Fruit fly (Drosophila melanogaster) whole organism, embryonic: ENCODE results near the gene CG7879.

ENCODE experiments used
- CG11093 ChIP-seq: fragments of 200-800 bp; sonication (Bioruptor generic); IDR thresholded peaks from 3 replicates; pipeline ENCODE4 v1.3.6; 2022; ENCODE audit warnings: missing biosample characterization, missing genetic modification characterization
- CG12155 ChIP-seq: fragments of 200-800 bp; sonication (Bioruptor generic); optimal IDR thresholded peaks from 3 replicates; lab custom pipeline; 2016; ENCODE audit warnings: missing biosample characterization, missing genetic modification characterization
- CG12299 ChIP-seq: fragments of 200-800 bp; sonication (Bioruptor generic); optimal IDR thresholded peaks from 2 replicates; lab custom pipeline; 2018; ENCODE audit warnings: missing biosample characterization, mild to moderate bottlenecking, missing genetic modification characterization
- CG12659 ChIP-seq: fragments of 200-800 bp; sonication (Bioruptor generic); optimal IDR thresholded peaks from 3 replicates; lab custom pipeline; 2017; ENCODE audit warnings: mild to moderate bottlenecking, missing biosample characterization, missing genetic modification reagents, missing genetic modification characterization
- CG13123 ChIP-seq: fragments of 200-800 bp; sonication (Bioruptor generic); optimal IDR thresholded peaks from 2 replicates; lab custom pipeline; 2016; ENCODE audit warnings: missing biosample characterization, missing genetic modification characterization
- CG16813 ChIP-seq: fragments of 200-800 bp; sonication (Bioruptor generic); IDR thresholded peaks from 3 replicates; pipeline ENCODE4 v1.3.6; 2022; ENCODE audit warnings: missing biosample characterization, missing genetic modification characterization; ENCODE audit not compliant: partially characterized antibody
- CG17568 ChIP-seq: fragments of 200-800 bp; sonication (Bioruptor generic); optimal IDR thresholded peaks from 2 replicates; lab custom pipeline; 2018; ENCODE audit warnings: missing biosample characterization, mild to moderate bottlenecking, missing genetic modification characterization, moderate library complexity
- CG18011 ChIP-seq: fragments of 200-800 bp; sonication (Bioruptor generic); optimal IDR thresholded peaks from 2 replicates; lab custom pipeline; 2017; ENCODE audit warnings: missing biosample characterization, missing genetic modification characterization, mild to moderate bottlenecking, moderate library complexity, missing genotype
- CG30020 ChIP-seq: fragments of 200-800 bp; optimal IDR thresholded peaks from 2 replicates; lab custom pipeline; 2019; ENCODE audit warnings: missing biosample characterization, mild to moderate bottlenecking, missing genetic modification characterization, moderate library complexity
- CG3065 ChIP-seq: fragments of 200-800 bp; sonication (Bioruptor generic); optimal IDR thresholded peaks from 2 replicates; lab custom pipeline; 2016; ENCODE audit warnings: missing biosample characterization, missing genetic modification characterization
- CG31365 ChIP-seq: fragments of 200-800 bp; sonication (Bioruptor generic); optimal IDR thresholded peaks from 2 replicates; lab custom pipeline; 2018; ENCODE audit warnings: missing biosample characterization, mild to moderate bottlenecking, missing genetic modification characterization
- CG3838 ChIP-seq: fragments of 200-800 bp; sonication (Bioruptor generic); optimal IDR thresholded peaks from 3 replicates; lab custom pipeline; 2016; ENCODE audit warnings: missing biosample characterization, missing genetic modification characterization
- CG3995 ChIP-seq: fragments of 200-800 bp; sonication (Bioruptor generic); optimal IDR thresholded peaks from 3 replicates; lab custom pipeline; 2016; ENCODE audit warnings: missing biosample characterization, missing genetic modification characterization
- CG4617 ChIP-seq: fragments of 200-800 bp; sonication (Bioruptor generic); optimal IDR thresholded peaks from 3 replicates; lab custom pipeline; 2016; ENCODE audit warnings: missing biosample characterization, missing genetic modification characterization, borderline replicate concordance
- CG4730 ChIP-seq: fragments of 200-800 bp; sonication (Bioruptor generic); IDR thresholded peaks from 2 replicates; pipeline ENCODE4 v1.3.6; 2022; ENCODE audit warnings: missing biosample characterization, missing genetic modification characterization
- CG6813 ChIP-seq: fragments of 200-800 bp; sonication (Bioruptor generic); optimal IDR thresholded peaks from 2 replicates; lab custom pipeline; 2017; ENCODE audit warnings: missing biosample characterization, missing genetic modification characterization, mild to moderate bottlenecking, moderate library complexity, missing genetic modification reagents
- CG6854 ChIP-seq: fragments of 200-800 bp; sonication (Bioruptor generic); optimal IDR thresholded peaks from 3 replicates; lab custom pipeline; 2017; ENCODE audit warnings: missing biosample characterization, mild to moderate bottlenecking, missing genetic modification characterization
- CG7556 ChIP-seq: fragments of 200-800 bp; sonication (Bioruptor generic); optimal IDR thresholded peaks from 2 replicates; lab custom pipeline; 2017; ENCODE audit warnings: missing biosample characterization, mild to moderate bottlenecking, missing genetic modification characterization
- CG9215 ChIP-seq: fragments of 200-800 bp; sonication (Bioruptor generic); IDR thresholded peaks from 2 replicates; pipeline ENCODE4 v1.3.6; 2022; ENCODE audit warnings: missing biosample characterization, missing genetic modification characterization
- Dbx ChIP-seq: fragments of 200-800 bp; sonication (Bioruptor generic); IDR thresholded peaks from 3 replicates; pipeline ENCODE4 v1.3.6; 2022; ENCODE audit warnings: missing biosample characterization, missing genetic modification characterization
- Dip3 ChIP-seq: fragments of 200-800 bp; sonication (Bioruptor generic); optimal IDR thresholded peaks from 3 replicates; lab custom pipeline; 2016; ENCODE audit warnings: missing biosample characterization, missing genetic modification characterization
- HLH3B ChIP-seq: fragments of 200-800 bp; sonication (Bioruptor generic); IDR thresholded peaks from 2 replicates; pipeline ENCODE4 v1.3.6; 2022; ENCODE audit warnings: missing biosample characterization, missing genetic modification characterization
- Hr51 ChIP-seq, 2 experiments: fragments of 200-800 bp; sonication (Bioruptor generic); optimal IDR thresholded peaks; 2 replicates in 1 of 2; 3 replicates in 1 of 2; lab custom pipeline; 2016 to 2018; ENCODE audit warnings: missing biosample characterization in 2 of 2, missing genetic modification characterization in 2 of 2, mild to moderate bottlenecking in 1 of 2, moderate library complexity in 1 of 2
- Jarid2 ChIP-seq: fragments of 200-800 bp; sonication (Bioruptor generic); optimal IDR thresholded peaks from 3 replicates; lab custom pipeline; 2017; ENCODE audit warnings: mild to moderate bottlenecking, missing biosample characterization, missing genetic modification reagents, missing genetic modification characterization
- Lim3 ChIP-seq: fragments of 200-800 bp; sonication (Bioruptor generic); IDR thresholded peaks from 2 replicates; pipeline ENCODE4 v1.3.6; 2022; ENCODE audit warnings: missing biosample characterization, missing genetic modification characterization
- Max ChIP-seq: fragments of 200-800 bp; sonication (Bioruptor generic); optimal IDR thresholded peaks from 2 replicates; lab custom pipeline; 2016; ENCODE audit warnings: missing biosample characterization, mild to moderate bottlenecking, missing genetic modification characterization
- Mes4 ChIP-seq: fragments of 200-800 bp; sonication (Bioruptor generic); optimal IDR thresholded peaks from 2 replicates; lab custom pipeline; 2016; ENCODE audit warnings: missing biosample characterization, missing genetic modification characterization
- Neu2 ChIP-seq: fragments of 200-800 bp; sonication (Bioruptor generic); optimal IDR thresholded peaks from 3 replicates; lab custom pipeline; 2016; ENCODE audit warnings: missing biosample characterization, missing genetic modification characterization, borderline replicate concordance
- TFAM ChIP-seq: fragments of 200-800 bp; sonication (Bioruptor generic); optimal IDR thresholded peaks from 2 replicates; lab custom pipeline; 2017; ENCODE audit warnings: missing biosample characterization, missing genetic modification characterization, inconsistent platforms
- Trl ChIP-seq, 3 experiments: fragments of >200 bp in 2 of 3; fragments of 200-800 bp in 1 of 3; sonication (Bioruptor generic) in 1 of 3; optimal IDR thresholded peaks; 2 replicates in 1 of 3; 3 replicates in 2 of 3; lab custom pipeline; 2016 to 2017; ENCODE audit warnings: missing biosample characterization in 1 of 3, missing genetic modification characterization in 1 of 3
- bowl ChIP-seq: fragments of 200-800 bp; sonication (Bioruptor generic); IDR thresholded peaks from 2 replicates; pipeline ENCODE4 v1.3.6; 2022; ENCODE audit warnings: missing biosample characterization, missing genetic modification characterization
- chm ChIP-seq: fragments of 200-800 bp; sonication (Bioruptor generic); IDR thresholded peaks from 2 replicates; pipeline ENCODE4 v1.3.6; 2022; ENCODE audit warnings: missing biosample characterization, missing genetic modification characterization
- dati ChIP-seq: fragments of 200-800 bp; sonication (Bioruptor generic); IDR thresholded peaks from 2 replicates; pipeline ENCODE4 v1.3.6; 2022; ENCODE audit warnings: missing biosample characterization, missing genetic modification characterization
- disco-r ChIP-seq: fragments of 200-800 bp; sonication (Bioruptor generic); optimal IDR thresholded peaks from 2 replicates; lab custom pipeline; 2016; ENCODE audit warnings: missing biosample characterization, missing genetic modification characterization
- eve ChIP-seq, 2 experiments: fragments of >200 bp; optimal IDR thresholded peaks; 2 replicates each; lab custom pipeline; 2017; ENCODE audit warnings: missing biosample characterization in 2 of 2, missing genetic modification characterization in 2 of 2
- fru ChIP-seq: fragments of >200 bp; optimal IDR thresholded peaks from 2 replicates; lab custom pipeline; 2017
- gsb ChIP-seq: fragments of 200-800 bp; sonication (Bioruptor generic); IDR thresholded peaks from 2 replicates; pipeline ENCODE4 v1.3.6; 2022; ENCODE audit warnings: missing biosample characterization, missing genetic modification characterization
- hbn ChIP-seq: fragments of 200-800 bp; sonication (Bioruptor generic); IDR thresholded peaks from 2 replicates; pipeline ENCODE4 v1.3.6; 2022; ENCODE audit warnings: missing biosample characterization, missing genetic modification characterization; ENCODE audit not compliant: partially characterized antibody
- lov ChIP-seq, 2 experiments: fragments of 200-800 bp in 1 of 2; fragments of >200 bp in 1 of 2; sonication (Bioruptor generic) in 1 of 2; IDR thresholded peaks in 1 of 2; optimal IDR thresholded peaks in 1 of 2; 2 replicates in 1 of 2; 3 replicates in 1 of 2; pipeline versions ENCODE4 v1.3.6 to Lab custom; 2017 to 2022; ENCODE audit warnings: missing biosample characterization in 1 of 2, missing genetic modification characterization in 1 of 2
- pfk ChIP-seq: fragments of 200-800 bp; sonication (Bioruptor generic); optimal IDR thresholded peaks from 2 replicates; lab custom pipeline; 2018; ENCODE audit warnings: missing biosample characterization, mild to moderate bottlenecking, missing genetic modification characterization, moderate library complexity
- pho ChIP-seq: fragments of 200-800 bp; sonication (Bioruptor generic); optimal IDR thresholded peaks from 2 replicates; lab custom pipeline; 2016; ENCODE audit warnings: missing biosample characterization, missing genetic modification characterization
- phol ChIP-seq: fragments of 200-800 bp; sonication (Bioruptor generic); optimal IDR thresholded peaks from 3 replicates; lab custom pipeline; 2018; ENCODE audit warnings: missing biosample characterization, mild to moderate bottlenecking, missing genetic modification characterization, moderate library complexity
- prd ChIP-seq, 3 experiments: fragments of >200 bp in 2 of 3; fragments of 200-800 bp in 1 of 3; sonication (Bioruptor generic) in 1 of 3; optimal IDR thresholded peaks in 2 of 3; IDR thresholded peaks in 1 of 3; 2 replicates in 2 of 3; 3 replicates in 1 of 3; pipeline versions ENCODE4 v1.3.6 to Lab custom; 2017 to 2022; ENCODE audit warnings: missing biosample characterization in 1 of 3, missing genetic modification characterization in 1 of 3
- sens ChIP-seq: fragments of 200-800 bp; sonication (Bioruptor generic); peaks from one replicate; lab custom pipeline; 2016; ENCODE audit warnings: missing biosample characterization, missing genetic modification characterization
- slbo ChIP-seq: fragments of 200-800 bp; sonication (Bioruptor generic); IDR thresholded peaks from 2 replicates; pipeline ENCODE4 v1.3.6; 2022; ENCODE audit warnings: missing biosample characterization, missing genetic modification characterization
- ssp ChIP-seq: fragments of 200-800 bp; sonication (Bioruptor generic); IDR thresholded peaks from 2 replicates; pipeline ENCODE4 v1.3.6; 2022; ENCODE audit warnings: missing biosample characterization, missing genetic modification characterization
- vvl ChIP-seq: fragments of 200-800 bp; sonication (Bioruptor generic); IDR thresholded peaks from 2 replicates; pipeline ENCODE4 v1.3.6; 2022; ENCODE audit warnings: missing biosample characterization, missing genetic modification characterization
- zf30C ChIP-seq: fragments of 200-800 bp; sonication (Bioruptor generic); optimal IDR thresholded peaks from 3 replicates; lab custom pipeline; 2018; ENCODE audit warnings: missing biosample characterization, mild to moderate bottlenecking, missing genetic modification characterization

Gene CG7879

DNA sequence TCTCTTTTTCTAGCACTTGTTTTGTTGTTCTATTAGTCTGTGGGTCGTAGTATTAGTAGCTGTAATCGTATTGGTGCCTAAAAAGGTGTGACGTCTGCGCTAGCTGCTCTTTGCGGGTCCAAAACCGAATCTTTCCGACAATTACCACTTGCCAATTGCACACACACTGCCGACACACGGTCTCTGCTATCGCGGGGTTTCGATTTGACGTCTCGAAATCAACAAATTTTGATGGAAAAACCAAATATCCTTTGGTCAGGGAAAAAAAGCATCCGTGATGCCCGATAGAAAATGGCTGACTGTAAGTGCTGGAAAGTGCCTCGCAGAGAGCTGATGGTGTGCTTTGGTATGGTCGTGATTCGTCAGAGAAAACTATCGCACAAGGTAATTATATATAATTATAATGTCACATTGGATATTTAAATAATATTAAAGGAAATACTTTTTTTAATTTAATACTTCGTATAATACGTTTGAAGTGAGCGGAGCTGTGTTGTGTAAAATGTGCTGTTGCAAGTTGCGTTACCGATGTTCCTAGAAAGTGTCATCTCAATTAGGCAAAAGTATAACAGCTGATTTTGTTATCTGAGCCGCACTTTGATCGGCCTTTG, 10.1 kb downstream of the CG7879 start, which contains the start of the genes Pex10 and CG12099 (continued):
- TF ChIP-seq pho (GFP tag; lab: Kevin White, UChicago) (peak; percentile 58), CG6813 (GFP tag; lab: Kevin White, UChicago) (peak; percentile 32), Max (peak; percentile 90), disco-r (GFP tag; lab: Kevin White, UChicago) (peak; percentile 13), CG4730 (GFP tag; lab: Robert Waterston, UW) (peak; percentile 87), lov (optimal IDR thresholded peaks at IDR 0.05; lab: Kevin White, UChicago) (no peak), lov (GFP tag; IDR thresholded peaks at IDR 0.05; lab: Robert Waterston, UW) (peak; percentile 87), CG13123 (GFP tag; lab: Kevin White, UChicago) (peak; percentile 76), CG7556 (GFP tag; lab: Kevin White, UChicago) (peak; percentile 87), fru (no peak), ssp (GFP tag; lab: Robert Waterston, UW) (peak; percentile 86), hbn (GFP tag; lab: Robert Waterston, UW) (peak; percentile 93), CG4617 (peak; percentile 86), CG31365 (tag; lab: Kevin White, UChicago) (no peak), Lim3 (peak; percentile 72), eve (GFP tag; optimal IDR thresholded peaks at IDR 0.05; lab: Kevin White, UChicago) (no peak), CG12299 (tag; lab: Kevin White, UChicago) (peak; percentile 80), pfk (GFP tag; lab: Kevin White, UChicago) (peak; percentile 42), HLH3B (peak; percentile 88), sens (peak; percentile 98), CG17568 (no peak), CG18011 (GFP tag; lab: Kevin White, UChicago) (peak; percentile 74), Mes4 (GFP tag; lab: Kevin White, UChicago) (peak; percentile 37), CG6854 (GFP tag; lab: Kevin White, UChicago) (peak; percentile 31), CG12659 (GFP tag; lab: Kevin White, UChicago) (peak; percentile 94), Trl (optimal IDR thresholded peaks at IDR 0.05; lab: Kevin White, UChicago) (no peak), Trl (GFP tag; optimal IDR thresholded peaks at IDR 0.05; lab: Kevin White, UChicago) (peak; percentile 49), CG30020 (tag; lab: Kevin White, UChicago) (peak; percentile 81), gsb (GFP tag; lab: Robert Waterston, UW) (peak; percentile 72), CG12155 (GFP tag; lab: Kevin White, UChicago) (peak; percentile 88), phol (tag; lab: Kevin White, UChicago) (peak; percentile 100), CG16813 (GFP tag; lab: Robert Waterston, UW) (peak; percentile 97), slbo (GFP tag; lab: Robert Waterston, UW) (peak; percentile 97), dati (GFP tag; lab: Robert Waterston, UW) (0 out of 2 replicates have a peak, but pooled peaks have one; percentile 48), Neu2 (GFP tag; lab: Kevin White, UChicago) (no peak), chm (peak; percentile 85), prd (optimal IDR thresholded peaks at IDR 0.05; lab: Kevin White, UChicago) (no peak), prd (GFP tag; IDR thresholded peaks at IDR 0.05; lab: Robert Waterston, UW) (peak; percentile 96), vvl (GFP tag; lab: Robert Waterston, UW) (peak; percentile 93), TFAM (no peak), CG9215 (peak; percentile 94), CG3065 (GFP tag; lab: Kevin White, UChicago) (peak; percentile 74), Jarid2 (GFP tag; lab: Kevin White, UChicago) (peak; percentile 61), Dip3 (GFP tag; lab: Kevin White, UChicago) (peak; percentile 73), Dbx (GFP tag; lab: Robert Waterston, UW) (peak; percentile 94), CG3838 (GFP tag; lab: Kevin White, UChicago) (peak; percentile 59), bowl (peak; percentile 64; the same call in 1 of the 2 replicates), zf30C (GFP tag; lab: Kevin White, UChicago) (no peak), Hr51 (GFP tag; optimal IDR thresholded peaks at IDR 0.05; lab: Kevin White, UChicago) (peak; percentile 84 to 85), CG3995 (GFP tag; lab: Kevin White, UChicago) (peak; percentile 66), CG11093 (GFP tag; lab: Robert Waterston, UW) (peak; percentile 78; the same call in 2 of the 3 replicates)
